Worm (Caenorhabditis elegans): ENCODE data around the gene ugt-8.

- TF ChIP-seq fkh-10 (GFP tag; optimal IDR thresholded peaks at IDR 0.05) (no peak), mdl-1 (tag; optimal IDR thresholded peaks at IDR 0.05) (no peak), ceh-28 (tag; optimal IDR thresholded peaks at IDR 0.05) (no peak), nhr-11 (tag; optimal IDR thresholded peaks at IDR 0.05) (no peak), ama-1 (optimal IDR thresholded peaks at IDR 0.05) (no peak), nhr-237 (tag; optimal IDR thresholded peaks at IDR 0.05) (no peak), skn-1 (tag; optimal IDR thresholded peaks at IDR 0.05) (no peak), ztf-11 (tag; optimal IDR thresholded peaks at IDR 0.05) (no peak), lsy-12 (tag; optimal IDR thresholded peaks at IDR 0.05) (no peak), nhr-77 (tag; optimal IDR thresholded peaks at IDR 0.05) (no peak), nhr-28 (tag; optimal IDR thresholded peaks at IDR 0.05) (no peak), daf-12 (tag; optimal IDR thresholded peaks at IDR 0.05) (no peak), snpc-4 (tag; optimal IDR thresholded peaks at IDR 0.05) (no peak)
Observed at ce11 chrV:4860525-4860924, 43.2 kb upstream of the ugt-8 start.
